Worm (Caenorhabditis elegans): ENCODE results near the gene pals-18.
A peak's percentile ranks its signal among the peaks of the same experiment; 100 is the strongest.

The pals-18 gene

DNA sequence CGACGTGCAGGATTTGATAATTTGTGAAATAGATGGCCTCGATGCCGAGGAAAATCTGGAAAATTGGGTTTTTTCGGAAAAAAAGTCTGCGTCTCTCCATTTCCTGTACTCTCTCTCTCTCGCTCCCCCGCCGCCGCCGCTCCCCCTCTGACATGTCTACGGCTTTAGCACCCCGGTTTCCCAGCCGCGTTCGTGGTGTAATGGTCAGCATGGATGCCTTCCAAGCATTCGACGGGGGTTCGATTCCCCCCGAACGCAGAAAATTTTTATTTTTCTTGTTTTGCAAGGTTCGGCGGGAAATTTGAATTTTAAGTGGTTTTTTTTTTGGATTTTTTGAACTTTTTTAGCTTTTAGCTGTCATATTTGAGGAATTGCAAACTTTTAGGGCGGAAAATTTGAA lies 21.1 kb downstream of the pals-18 start (continued):
- no peak for TF ChIP-seq hlh-30 (tag; optimal IDR thresholded peaks at IDR 0.05; ENCODE audit: insufficient read depth)
- TF ChIP-seq elt-4 (tag; optimal IDR thresholded peaks at IDR 0.05), result no peak
- no peak for TF ChIP-seq odd-2 (tag; optimal IDR thresholded peaks at IDR 0.05)
- no peak for TF ChIP-seq hlh-8 (tag; optimal IDR thresholded peaks at IDR 0.05)
- peak; percentile 55 for TF ChIP-seq sdc-2 (tag; optimal IDR thresholded peaks at IDR 0.05)
- no peak for TF ChIP-seq fkh-10 (GFP tag; optimal IDR thresholded peaks at IDR 0.05)
- TF ChIP-seq zip-5 (tag; optimal IDR thresholded peaks at IDR 0.05), result no peak
- peak; percentile 55 for TF ChIP-seq ttx-3 (tag; optimal IDR thresholded peaks at IDR 0.05)
- peak; percentile 47 for TF ChIP-seq ztf-16 (tag; optimal IDR thresholded peaks at IDR 0.05)
- no peak for TF ChIP-seq ets-4 (tag; optimal IDR thresholded peaks at IDR 0.05)
- no peak for TF ChIP-seq tbx-7 (tag; optimal IDR thresholded peaks at IDR 0.05)
- TF ChIP-seq ceh-2 (tag; optimal IDR thresholded peaks at IDR 0.05), result peak; percentile 10
- TF ChIP-seq K09A11.1 (tag; optimal IDR thresholded peaks at IDR 0.05; ENCODE audit: insufficient read depth), result no peak
- TF ChIP-seq ceh-48 (tag; optimal IDR thresholded peaks at IDR 0.05), result peak; percentile 42
- peak; percentile 47 for TF ChIP-seq pqm-1 (tag; optimal IDR thresholded peaks at IDR 0.05)
- peak; percentile 64 for TF ChIP-seq ceh-14 (tag; optimal IDR thresholded peaks at IDR 0.05)
- peak; percentile 72; the same call in 1 of the 2 replicates for TF ChIP-seq ceh-45 (GFP tag; IDR thresholded peaks at IDR 0.05)
- TF ChIP-seq gmeb-2 (tag; optimal IDR thresholded peaks at IDR 0.05), result peak; percentile 64
- peak; percentile 47 for TF ChIP-seq rnt-1 (tag; optimal IDR thresholded peaks at IDR 0.05)
- TF ChIP-seq ceh-31 (tag; optimal IDR thresholded peaks at IDR 0.05), result peak; percentile 57
- TF ChIP-seq ceh-24 (tag; optimal IDR thresholded peaks at IDR 0.05), result peak; percentile 66
- no peak for TF ChIP-seq ceh-30 (tag; optimal IDR thresholded peaks at IDR 0.05)
- TF ChIP-seq ceh-19 (GFP tag; optimal IDR thresholded peaks at IDR 0.05), result peak; percentile 54
- peak; percentile 60 for TF ChIP-seq nfya-1 (tag; optimal IDR thresholded peaks at IDR 0.05)
- TF ChIP-seq sox-4 (tag; optimal IDR thresholded peaks at IDR 0.05), result peak; percentile 81
- TF ChIP-seq ahr-1 (tag; optimal IDR thresholded peaks at IDR 0.05), result peak; percentile 45
- no peak for TF ChIP-seq unc-55 (GFP tag; optimal IDR thresholded peaks at IDR 0.05)
- TF ChIP-seq elt-2 (tag; optimal IDR thresholded peaks at IDR 0.05), result peak; percentile 63
- TF ChIP-seq ceh-22 (tag; optimal IDR thresholded peaks at IDR 0.05), result no peak
- peak; percentile 34 for TF ChIP-seq pag-3 (tag; optimal IDR thresholded peaks at IDR 0.05; ENCODE audit: borderline replicate concordance)
- peak; percentile 50 for TF ChIP-seq ref-2 (tag; optimal IDR thresholded peaks at IDR 0.05)
- TF ChIP-seq unc-86 (tag; optimal IDR thresholded peaks at IDR 0.05), result peak; percentile 38
- TF ChIP-seq Y22D7AL.16 (tag; optimal IDR thresholded peaks at IDR 0.05), result peak; percentile 71
- peak; percentile 65 for TF ChIP-seq C08G9.2 (tag; optimal IDR thresholded peaks at IDR 0.05)
- TF ChIP-seq hlh-6 (tag; optimal IDR thresholded peaks at IDR 0.05), result peak; percentile 69
- TF ChIP-seq ceh-9 (tag; optimal IDR thresholded peaks at IDR 0.05), result peak; percentile 38
- TF ChIP-seq syd-9 (tag; optimal IDR thresholded peaks at IDR 0.05), result no peak
- TF ChIP-seq sox-2 (GFP tag; IDR thresholded peaks at IDR 0.05), result peak; percentile 36; the same call in 1 of the 2 replicates
- no peak for TF ChIP-seq pax-1 (tag; optimal IDR thresholded peaks at IDR 0.05)
- peak; percentile 62 for TF ChIP-seq hlh-15 (tag; optimal IDR thresholded peaks at IDR 0.05)
- TF ChIP-seq madf-2 (tag; optimal IDR thresholded peaks at IDR 0.05), result peak; percentile 76
- peak; percentile 60 for TF ChIP-seq ceh-34 (tag; optimal IDR thresholded peaks at IDR 0.05)

DNA sequence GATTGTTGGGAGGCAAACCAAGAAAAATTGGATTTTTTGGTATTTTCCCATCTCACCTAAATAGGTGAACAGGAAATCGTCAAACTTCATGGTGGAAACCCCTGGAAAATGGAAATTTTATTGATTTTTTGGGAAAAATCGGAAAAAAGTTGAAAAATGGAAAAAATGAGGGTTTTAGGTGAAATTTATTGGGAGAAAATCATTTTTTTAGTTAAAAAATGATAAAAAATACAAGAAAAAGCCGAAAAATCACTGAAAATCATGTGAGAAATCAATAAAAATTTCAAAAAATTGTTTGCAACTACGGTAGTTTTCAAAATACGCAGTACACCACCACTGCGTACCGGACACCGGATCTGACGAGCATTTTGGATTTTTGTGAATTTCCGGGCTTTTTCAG lies 23.9 kb downstream of the pals-18 start, which contains the start of gene lelo-2:
Gene lelo-2, minus strand, starts transcription at position 101 of the 400 bp plus-strand sequence.
- TF ChIP-seq ref-2 (tag; optimal IDR thresholded peaks at IDR 0.05) (no peak), pag-3 (tag; optimal IDR thresholded peaks at IDR 0.05; ENCODE audit: borderline replicate concordance) (no peak), ceh-2 (tag; optimal IDR thresholded peaks at IDR 0.05) (no peak), madf-2 (tag; optimal IDR thresholded peaks at IDR 0.05) (no peak), K02D7.2 (tag; optimal IDR thresholded peaks at IDR 0.05) (no peak), ceh-14 (tag; optimal IDR thresholded peaks at IDR 0.05) (no peak), hlh-6 (tag; optimal IDR thresholded peaks at IDR 0.05) (no peak), ceh-30 (tag; optimal IDR thresholded peaks at IDR 0.05) (no peak), pax-1 (tag; optimal IDR thresholded peaks at IDR 0.05) (no peak), sox-4 (tag; optimal IDR thresholded peaks at IDR 0.05) (no peak), odd-2 (tag; optimal IDR thresholded peaks at IDR 0.05) (no peak), pqm-1 (tag; optimal IDR thresholded peaks at IDR 0.05) (no peak), nfya-1 (tag; optimal IDR thresholded peaks at IDR 0.05) (no peak), hlh-30 (tag; optimal IDR thresholded peaks at IDR 0.05; ENCODE audit: insufficient read depth) (no peak), zip-5 (tag; optimal IDR thresholded peaks at IDR 0.05) (no peak), unc-55 (GFP tag; optimal IDR thresholded peaks at IDR 0.05) (no peak), lim-6 (tag; optimal IDR thresholded peaks at IDR 0.05) (no peak), hlh-8 (tag; optimal IDR thresholded peaks at IDR 0.05) (no peak), T23F11.4 (GFP tag; optimal IDR thresholded peaks at IDR 0.05) (no peak)
